Fruit fly (Drosophila melanogaster): ENCODE results near the gene ND-51.

Gene ND-51

DNA sequence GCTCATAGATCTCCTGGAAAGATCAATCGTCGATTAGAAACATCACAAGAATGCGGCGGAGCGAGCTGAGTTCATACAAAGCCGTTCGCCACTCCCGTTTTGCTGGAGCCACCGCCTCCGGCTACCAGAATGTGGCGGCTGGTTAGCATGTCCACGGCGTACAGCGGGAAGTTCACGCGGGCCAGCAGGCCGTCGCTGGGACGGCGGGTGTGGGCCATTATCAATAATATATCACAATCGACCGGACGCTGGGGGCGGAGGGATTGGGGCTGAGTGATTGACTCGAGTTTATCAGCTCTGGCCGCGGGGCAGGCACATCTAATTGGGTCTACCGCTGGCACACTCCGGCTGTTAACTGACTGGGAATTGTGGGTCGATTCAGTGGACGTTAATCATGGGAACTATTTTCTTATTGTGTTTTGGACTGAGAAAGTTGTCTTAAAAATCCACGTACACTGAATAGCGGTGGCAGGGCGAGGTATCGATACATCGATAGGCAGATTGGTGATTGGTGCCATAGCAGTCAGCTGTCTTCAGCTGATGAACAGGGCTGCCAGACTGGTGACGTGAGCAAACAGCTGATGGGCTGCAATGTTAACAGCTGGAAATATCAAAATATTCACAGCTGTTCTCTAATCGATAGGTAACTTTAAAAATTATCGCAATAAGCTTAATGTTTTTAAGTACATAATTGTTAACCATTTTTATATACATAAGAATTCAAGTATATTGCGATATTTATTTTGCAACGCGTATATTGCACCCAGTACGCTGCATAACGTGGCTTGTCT, 36.1 kb upstream of the ND-51 start, which contains the start of gene CG9175 (continued):
- TF ChIP-seq pb (GFP tag; optimal IDR thresholded peaks at IDR 0.05) (peak; percentile 7), nmo (GFP tag; optimal IDR thresholded peaks at IDR 0.05) (peak; percentile 67), abd-A (tag; optimal IDR thresholded peaks at IDR 0.05) (peak; percentile 62), nau (GFP tag; optimal IDR thresholded peaks at IDR 0.05) (peak; percentile 17), onecut (GFP tag; IDR thresholded peaks at IDR 0.05) (peak; percentile 64; the same call in 1 of the 2 replicates), Bdp1 (GFP tag; optimal IDR thresholded peaks at IDR 0.05) (peak; percentile 16), Max (GFP tag; optimal IDR thresholded peaks at IDR 0.05) (no peak), croc (GFP tag; conservative IDR thresholded peaks at IDR 0.05) (no peak), Adf1 (GFP tag; IDR thresholded peaks at IDR 0.05) (peak; percentile 12; the same call in 1 of the 2 replicates), sob (GFP tag; IDR thresholded peaks at IDR 0.05) (peak; percentile 74), MTF-1 (GFP tag; optimal IDR thresholded peaks at IDR 0.05; ENCODE audit: borderline replicate concordance) (peak; percentile 21), NfI (GFP tag; optimal IDR thresholded peaks at IDR 0.05) (peak; percentile 56), unpg (GFP tag; optimal IDR thresholded peaks at IDR 0.05) (peak; percentile 20), ATbp (GFP tag; optimal IDR thresholded peaks at IDR 0.05) (no peak), cato (GFP tag; optimal IDR thresholded peaks at IDR 0.05; ENCODE audit: borderline replicate concordance) (no peak), z (GFP tag; IDR thresholded peaks at IDR 0.05) (no peak), pfk (GFP tag; optimal IDR thresholded peaks at IDR 0.05) (peak; percentile 35), CG30431 (GFP tag; optimal IDR thresholded peaks at IDR 0.05) (no peak), Med (GFP tag) (peak; percentile 93), ac (GFP tag; optimal IDR thresholded peaks at IDR 0.05) (no peak), CoRest (tag; optimal IDR thresholded peaks at IDR 0.05) (peak; percentile 33), CG14965 (GFP tag; optimal IDR thresholded peaks at IDR 0.05; ENCODE audit: borderline replicate concordance) (no peak), CG14860 (GFP tag; IDR thresholded peaks at IDR 0.05; ENCODE audit: partially characterized antibody) (peak; percentile 87), luna (GFP tag; optimal IDR thresholded peaks at IDR 0.05) (peak; percentile 5), bab2 (GFP tag; optimal IDR thresholded peaks at IDR 0.05) (peak; percentile 8), scrt (GFP tag; optimal IDR thresholded peaks at IDR 0.05) (no peak), CG5953 (GFP tag; IDR thresholded peaks at IDR 0.05) (no peak), Stat92E (GFP tag; optimal IDR thresholded peaks at IDR 0.05) (peak in 1 of 3 experiments; percentile 81), Hsf (GFP tag; optimal IDR thresholded peaks at IDR 0.05) (peak; percentile 26), dysf (GFP tag; IDR thresholded peaks at IDR 0.05) (no peak), bowl (GFP tag; IDR thresholded peaks at IDR 0.05) (no peak), ftz-f1 (GFP tag; optimal IDR thresholded peaks at IDR 0.05) (peak; percentile 5), CG1832 (GFP tag; optimal IDR thresholded peaks at IDR 0.05) (no peak), CG11085 (GFP tag; IDR thresholded peaks at IDR 0.05) (no peak; the same call in 1 of the 2 replicates), CG2712 (tag; optimal IDR thresholded peaks at IDR 0.05) (peak; percentile 45), shn (GFP tag; optimal IDR thresholded peaks at IDR 0.05) (no peak), CHES-1-like (GFP tag; optimal IDR thresholded peaks at IDR 0.05) (peak; percentile 89), CG12155 (GFP tag; optimal IDR thresholded peaks at IDR 0.05) (peak; percentile 33), HLH3B (GFP tag; IDR thresholded peaks at IDR 0.05) (no peak), fd64A (GFP tag; optimal IDR thresholded peaks at IDR 0.05) (no peak), CG4854 (GFP tag; optimal IDR thresholded peaks at IDR 0.05) (peak; percentile 14), ewg (GFP tag; optimal IDR thresholded peaks at IDR 0.05) (peak; percentile 20), Aef1 (GFP tag; IDR thresholded peaks at IDR 0.05) (no peak), Hr3 (GFP tag; optimal IDR thresholded peaks at IDR 0.05) (peak; percentile 5), Bgb (GFP tag; IDR thresholded peaks at IDR 0.05; ENCODE audit: partially characterized antibody) (peak; percentile 98), CG2199 (GFP tag; IDR thresholded peaks at IDR 0.05) (peak; percentile 22; the same call in 1 of the 3 replicates), YL-1 (GFP tag; optimal IDR thresholded peaks at IDR 0.05) (peak; percentile 94), CG11695 (GFP tag; IDR thresholded peaks at IDR 0.05) (0 out of 3 replicates have a peak, but pooled peaks have one; percentile 37)
